Worm (Caenorhabditis elegans) whole organism, mixed stage, embryonic: ENCODE results near the gene acp-5.

ENCODE experiments used
- M03D4.4 ChIP-seq: sonication (generic microtip); optimal IDR thresholded peaks from 2 replicates; lab custom pipeline; 2017; ENCODE audit warnings: mild to moderate bottlenecking, missing genetic modification characterization, missing compliant biosample characterization
- bed-3 ChIP-seq: fragments of 200-800 bp; sonication (Bioruptor generic); optimal IDR thresholded peaks from 3 replicates; lab custom pipeline; 2018; ENCODE audit warnings: mild to moderate bottlenecking, missing genetic modification characterization, moderate library complexity, missing compliant biosample characterization
- blmp-1 ChIP-seq: fragments of 150-350 bp; optimal IDR thresholded peaks from 2 replicates; lab custom pipeline; 2014; ENCODE audit warnings: missing biosample characterization, missing genetic modification characterization
- ceh-39 ChIP-seq: fragments of 150-350 bp; optimal IDR thresholded peaks from 2 replicates; lab custom pipeline; 2014; ENCODE audit warnings: missing biosample characterization, missing genetic modification characterization
- ceh-43 ChIP-seq: fragments of 200-800 bp; sonication (Bioruptor generic); optimal IDR thresholded peaks from 2 replicates; lab custom pipeline; 2018; ENCODE audit warnings: mild to moderate bottlenecking, missing genetic modification characterization, moderate library complexity, missing compliant biosample characterization
- ceh-83 ChIP-seq: fragments of 200-800 bp; sonication (Bioruptor generic); optimal IDR thresholded peaks from 2 replicates; lab custom pipeline; 2018; ENCODE audit warnings: mild to moderate bottlenecking, missing genetic modification characterization, missing compliant biosample characterization
- ces-1 ChIP-seq: fragments of 150-350 bp; optimal IDR thresholded peaks from 2 replicates; lab custom pipeline; 2014; ENCODE audit warnings: missing biosample characterization, missing genetic modification reagents, missing genetic modification characterization
- cnd-1 ChIP-seq: fragments of 200-800 bp; sonication (Bioruptor generic); optimal IDR thresholded peaks from 2 replicates; lab custom pipeline; 2018; ENCODE audit warnings: mild to moderate bottlenecking, missing genetic modification characterization, missing compliant biosample characterization
- drap-1 ChIP-seq: fragments of 200-800 bp; sonication (Bioruptor generic); optimal IDR thresholded peaks from 3 replicates; lab custom pipeline; 2018; ENCODE audit warnings: mild to moderate bottlenecking, missing genetic modification characterization, missing compliant biosample characterization
- elt-1 ChIP-seq: sonication (generic microtip); optimal IDR thresholded peaks from 2 replicates; lab custom pipeline; 2017; ENCODE audit warnings: missing genetic modification characterization, mild to moderate bottlenecking, missing compliant biosample characterization, antibody characterized with exemption, moderate library complexity, borderline replicate concordance; ENCODE audit not compliant: insufficient read depth
- elt-3 ChIP-seq: fragments of 150-350 bp; optimal IDR thresholded peaks from 2 replicates; lab custom pipeline; 2014; ENCODE audit warnings: missing biosample characterization, missing genetic modification characterization
- flh-1 ChIP-seq: fragments of 200-800 bp; sonication (Bioruptor generic); optimal IDR thresholded peaks from 2 replicates; lab custom pipeline; 2018; ENCODE audit warnings: mild to moderate bottlenecking, missing genetic modification characterization, moderate library complexity, missing compliant biosample characterization
- ham-2 ChIP-seq: fragments of 200-800 bp; sonication (Bioruptor generic); optimal IDR thresholded peaks from 2 replicates; lab custom pipeline; 2018; ENCODE audit warnings: mild to moderate bottlenecking, missing genetic modification characterization, missing compliant biosample characterization
- hlh-1 ChIP-seq: fragments of 150-350 bp; optimal IDR thresholded peaks from 2 replicates; lab custom pipeline; 2014; ENCODE audit warnings: missing biosample characterization, missing genetic modification reagents, missing genetic modification characterization
- lin-13 ChIP-seq: fragments of 150-350 bp; optimal IDR thresholded peaks from 2 replicates; lab custom pipeline; 2014; ENCODE audit warnings: missing biosample characterization, missing genetic modification characterization
- lin-32 ChIP-seq: fragments of 200-800 bp; sonication (Bioruptor generic); optimal IDR thresholded peaks from 2 replicates; lab custom pipeline; 2018; ENCODE audit warnings: mild to moderate bottlenecking, missing genetic modification characterization, missing compliant biosample characterization
- lsy-2 ChIP-seq: fragments of 150-350 bp; optimal IDR thresholded peaks from 2 replicates; lab custom pipeline; 2014; ENCODE audit warnings: missing biosample characterization, missing genetic modification characterization
- mab-5 ChIP-seq: fragments of 150-350 bp; optimal IDR thresholded peaks from 2 replicates; lab custom pipeline; 2014; ENCODE audit warnings: missing biosample characterization, missing genetic modification characterization
- mep-1 ChIP-seq: fragments of 150-350 bp; optimal IDR thresholded peaks from 2 replicates; lab custom pipeline; 2017; ENCODE audit warnings: missing biosample characterization, missing genetic modification reagents, missing genetic modification characterization, inconsistent platforms
- mls-2 ChIP-seq: sonication (generic microtip); optimal IDR thresholded peaks from 2 replicates; lab custom pipeline; 2016; ENCODE audit warnings: mild to moderate bottlenecking, missing genetic modification characterization, moderate library complexity, missing compliant biosample characterization
- nhr-12 ChIP-seq: fragments of 150-350 bp; optimal IDR thresholded peaks from 2 replicates; lab custom pipeline; 2014; ENCODE audit warnings: missing biosample characterization, missing genetic modification characterization
- nhr-2 ChIP-seq: fragments of 150-350 bp; optimal IDR thresholded peaks from 2 replicates; lab custom pipeline; 2014; ENCODE audit warnings: missing biosample characterization, missing genetic modification characterization
- nhr-237 ChIP-seq: fragments of 150-350 bp; optimal IDR thresholded peaks from 2 replicates; lab custom pipeline; 2014; ENCODE audit warnings: missing biosample characterization, missing genetic modification characterization
- nhr-28 ChIP-seq: fragments of 150-350 bp; optimal IDR thresholded peaks from 2 replicates; lab custom pipeline; 2014; ENCODE audit warnings: missing biosample characterization, missing genetic modification characterization
- nhr-76 ChIP-seq: sonication (generic microtip); optimal IDR thresholded peaks from 2 replicates; lab custom pipeline; 2017; ENCODE audit warnings: missing biosample characterization, missing genetic modification characterization
- pha-4 ChIP-seq: fragments of 150-350 bp; optimal IDR thresholded peaks from 2 replicates; lab custom pipeline; 2018; ENCODE audit warnings: missing biosample characterization, missing genetic modification reagents, missing genetic modification characterization
- sem-2 ChIP-seq: fragments of 200-800 bp; sonication (Bioruptor generic); optimal IDR thresholded peaks from 2 replicates; lab custom pipeline; 2018; ENCODE audit warnings: mild to moderate bottlenecking, missing genetic modification characterization, missing compliant biosample characterization
- snpc-4 ChIP-seq: fragments of 150-350 bp; optimal IDR thresholded peaks from 2 replicates; lab custom pipeline; 2014; ENCODE audit warnings: missing biosample characterization, missing genetic modification characterization
- sptf-1 ChIP-seq: sonication (generic microtip); optimal IDR thresholded peaks from 2 replicates; lab custom pipeline; 2017; ENCODE audit warnings: mild to moderate bottlenecking, missing genetic modification characterization, moderate library complexity, missing compliant biosample characterization
- tbx-8 ChIP-seq: fragments of 200-800 bp; sonication (Bioruptor generic); optimal IDR thresholded peaks from 2 replicates; lab custom pipeline; 2018; ENCODE audit warnings: mild to moderate bottlenecking, missing genetic modification characterization, moderate library complexity, missing compliant biosample characterization
- unc-120 ChIP-seq: sonication (generic microtip); optimal IDR thresholded peaks from 2 replicates; lab custom pipeline; 2017; ENCODE audit warnings: missing genetic modification characterization, missing compliant biosample characterization; ENCODE audit not compliant: poor library complexity, severe bottlenecking
- unc-39 ChIP-seq: fragments of 150-350 bp; optimal IDR thresholded peaks from 2 replicates; lab custom pipeline; 2014; ENCODE audit warnings: missing biosample characterization, missing genetic modification characterization
- unc-62 ChIP-seq: fragments of 150-350 bp; optimal IDR thresholded peaks from 2 replicates; lab custom pipeline; 2014; ENCODE audit warnings: missing biosample characterization, missing genetic modification reagents, missing genetic modification characterization
- zip-8 ChIP-seq: fragments of 150-350 bp; optimal IDR thresholded peaks from 2 replicates; lab custom pipeline; 2014; ENCODE audit warnings: missing biosample characterization, missing genetic modification characterization
- ztf-11 ChIP-seq: fragments of 150-350 bp; optimal IDR thresholded peaks from 2 replicates; lab custom pipeline; 2014; ENCODE audit warnings: missing biosample characterization, missing genetic modification characterization

The acp-5 gene

DNA sequence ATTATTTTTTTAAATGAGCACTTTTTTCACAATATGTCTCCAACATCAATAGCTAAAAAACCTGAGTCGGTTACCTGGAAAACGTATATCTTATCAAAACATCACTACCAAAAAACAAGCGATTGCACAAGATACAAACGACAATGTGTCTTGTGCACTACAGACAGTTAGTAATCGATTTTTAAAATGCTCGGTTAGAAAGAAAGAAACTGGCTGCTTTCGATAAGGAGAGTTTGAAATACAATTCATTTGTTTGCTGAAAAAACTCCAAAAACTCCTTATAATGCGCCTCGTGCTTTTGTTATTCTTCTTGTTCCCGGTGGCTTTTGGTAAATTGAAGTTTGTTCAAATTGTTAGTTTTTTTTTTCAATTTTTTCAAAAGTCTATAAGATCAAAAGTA lies at the start of gene acp-5:
acp-5 (plus strand) TSS at position 261 of the 400 bp plus-strand sequence.
- TF ChIP-seq flh-1 (GFP tag; lab: Kevin White, UChicago), result no peak

DNA sequence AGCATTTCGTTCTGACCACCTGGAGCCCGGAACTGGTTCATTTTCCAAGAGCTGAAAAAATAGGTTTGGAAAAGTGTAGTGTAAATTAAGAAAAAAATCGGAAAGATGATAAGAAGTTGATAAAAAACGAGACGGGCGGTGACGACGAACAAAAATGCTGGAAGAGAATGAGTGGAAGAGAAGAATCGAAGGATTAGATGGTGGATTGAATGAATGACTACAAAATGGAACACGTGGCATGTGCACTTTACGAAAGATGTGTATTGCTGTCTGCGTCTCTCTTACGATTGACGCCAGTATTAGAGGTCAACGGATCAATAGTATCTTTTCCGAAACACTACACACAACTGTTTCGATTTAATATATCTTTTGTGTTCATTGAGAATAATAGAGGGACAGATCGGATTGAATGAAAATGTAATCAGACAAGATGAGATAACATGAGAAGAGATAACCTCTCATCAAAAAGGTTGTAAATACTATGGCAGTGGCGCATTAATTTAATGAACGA lies 48.5 kb upstream of the acp-5 start, which contains the start of gene sft-4:
sft-4 (minus strand) TSS at position 51 of the 511 bp plus-strand sequence.
- TF ChIP-seq ham-2, result no peak
- TF ChIP-seq sptf-1, result no peak
- peak; percentile 71 for TF ChIP-seq unc-62
- TF ChIP-seq hlh-1 (tag; lab: Kevin White, UChicago), result peak; percentile 80
- TF ChIP-seq unc-120 (tag; lab: Kevin White, UChicago), result peak; percentile 47
- TF ChIP-seq nhr-2 (tag; lab: Kevin White, UChicago), result no peak
- TF ChIP-seq M03D4.4 (tag; lab: Kevin White, UChicago), result no peak
- no peak for TF ChIP-seq nhr-28 (tag; lab: Kevin White, UChicago)
- TF ChIP-seq elt-1, result peak; percentile 56
- no peak for TF ChIP-seq elt-3 (tag; lab: Kevin White, UChicago)
- no peak for TF ChIP-seq tbx-8 (GFP tag; lab: Kevin White, UChicago)
- no peak for TF ChIP-seq lin-13 (tag; lab: Kevin White, UChicago)
- TF ChIP-seq sem-2, result no peak
- TF ChIP-seq drap-1 (GFP tag; lab: Kevin White, UChicago), result no peak

DNA sequence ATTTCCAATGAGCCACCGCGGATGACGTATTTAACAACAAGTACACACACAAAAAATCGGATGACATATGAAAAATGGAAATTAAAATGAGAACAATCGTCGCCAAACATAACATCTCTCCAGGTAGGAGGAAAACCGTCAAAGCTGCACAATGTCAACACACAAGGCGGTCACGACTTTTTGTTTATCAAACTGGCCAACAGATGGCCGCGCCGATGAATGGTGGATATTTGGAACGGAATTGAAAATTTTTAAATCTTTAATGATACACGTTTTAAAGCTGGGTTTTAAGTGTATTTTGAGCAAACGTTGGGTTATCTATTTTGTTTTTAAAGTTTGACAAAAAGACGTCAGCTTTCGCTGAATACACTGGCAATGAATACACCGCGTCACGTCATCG lies 47.9 kb upstream of the acp-5 start:
- TF ChIP-seq pha-4 (tag; lab: Kevin White, UChicago) (peak; percentile 85), ham-2 (peak; percentile 3), bed-3 (no peak)

DNA sequence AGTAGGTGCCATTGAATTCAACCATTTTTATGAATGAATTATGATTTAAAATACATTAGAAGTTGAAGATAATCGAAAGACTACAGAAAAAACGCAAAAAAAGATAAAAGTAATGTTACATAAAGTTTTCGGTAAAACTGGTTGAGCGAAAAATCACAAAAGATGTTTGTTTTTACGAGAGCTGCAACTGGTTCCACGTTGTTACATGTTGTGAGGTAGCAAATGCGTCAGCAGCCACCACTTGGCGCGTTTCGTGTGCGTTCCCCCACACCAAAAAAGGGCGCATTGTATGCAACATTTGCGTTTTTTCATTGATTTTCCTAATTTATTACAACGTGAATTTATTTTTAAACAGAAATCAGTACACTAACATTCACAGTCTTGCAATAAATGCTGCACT lies 47.1 kb upstream of the acp-5 start, which contains the start of gene gakh-1:
gakh-1 (plus strand) TSS at position 347 of the 400 bp plus-strand sequence.
- TF ChIP-seq snpc-4 (tag; lab: Kevin White, UChicago), result no peak
- no peak for TF ChIP-seq elt-1
- peak; percentile 44 for TF ChIP-seq unc-120 (tag; lab: Kevin White, UChicago)
- no peak for TF ChIP-seq nhr-12 (tag; lab: Kevin White, UChicago)
- TF ChIP-seq ces-1 (GFP tag; lab: Kevin White, UChicago), result no peak
- no peak for TF ChIP-seq nhr-2 (tag; lab: Kevin White, UChicago)
- no peak for TF ChIP-seq lin-32 (GFP tag; lab: Kevin White, UChicago)
- TF ChIP-seq ztf-11 (tag; lab: Kevin White, UChicago), result no peak
- no peak for TF ChIP-seq bed-3
- no peak for TF ChIP-seq M03D4.4 (tag; lab: Kevin White, UChicago)
- no peak for TF ChIP-seq mab-5 (tag; lab: Kevin White, UChicago)
- TF ChIP-seq nhr-237 (tag; lab: Kevin White, UChicago), result no peak
- no peak for TF ChIP-seq nhr-76 (tag; lab: Kevin White, UChicago)
- TF ChIP-seq ham-2, result no peak
- TF ChIP-seq nhr-28 (tag; lab: Kevin White, UChicago), result no peak
- peak; percentile 54 for TF ChIP-seq lin-13 (tag; lab: Kevin White, UChicago)
- TF ChIP-seq elt-3 (tag; lab: Kevin White, UChicago), result no peak
- TF ChIP-seq zip-8 (tag; lab: Kevin White, UChicago), result no peak
- TF ChIP-seq sptf-1, result peak; percentile 39
- peak; percentile 17 for TF ChIP-seq hlh-1 (tag; lab: Kevin White, UChicago)
- TF ChIP-seq mep-1 (tag; lab: Kevin White, UChicago), result no peak
- no peak for TF ChIP-seq flh-1 (GFP tag; lab: Kevin White, UChicago)
- TF ChIP-seq sem-2, result no peak
- no peak for TF ChIP-seq blmp-1 (tag; lab: Kevin White, UChicago)
- no peak for TF ChIP-seq unc-39 (tag; lab: Kevin White, UChicago)
- TF ChIP-seq drap-1 (GFP tag; lab: Kevin White, UChicago), result no peak
- TF ChIP-seq ceh-43 (GFP tag; lab: Kevin White, UChicago), result no peak
- TF ChIP-seq unc-62, result no peak
- TF ChIP-seq ceh-83, result no peak
- no peak for TF ChIP-seq lsy-2
- no peak for TF ChIP-seq cnd-1 (tag; lab: Kevin White, UChicago)
- TF ChIP-seq pha-4 (tag; lab: Kevin White, UChicago), result peak; percentile 66
- no peak for TF ChIP-seq ceh-39 (tag; lab: Kevin White, UChicago)
- no peak for TF ChIP-seq tbx-8 (GFP tag; lab: Kevin White, UChicago)
- TF ChIP-seq mls-2 (tag; lab: Kevin White, UChicago), result no peak
